Fruit fly (Drosophila melanogaster) whole organism, embryonic: ENCODE results near the gene PK2-R2.
A peak's percentile ranks its signal among the peaks of the same experiment; 100 is the strongest.

ENCODE experiments used
- Bgb ChIP-seq: fragments of 200-800 bp; sonication (Bioruptor generic); IDR thresholded peaks from 2 replicates; pipeline ENCODE4 v1.3.6; 2022; ENCODE audit warnings: missing biosample characterization, missing genetic modification characterization; ENCODE audit not compliant: partially characterized antibody
- Blimp-1 ChIP-seq: fragments of 200-800 bp; sonication (Bioruptor generic); optimal IDR thresholded peaks from 3 replicates; lab custom pipeline; 2018; ENCODE audit warnings: missing biosample characterization, missing genetic modification characterization, mild to moderate bottlenecking, moderate library complexity, missing genetic modification reagents
- CG10565 ChIP-seq: fragments of 200-800 bp; sonication (Bioruptor generic); optimal IDR thresholded peaks from 3 replicates; lab custom pipeline; 2016; ENCODE audit warnings: missing biosample characterization, mild to moderate bottlenecking, missing genetic modification characterization
- CG11456 ChIP-seq: fragments of 200-800 bp; sonication (Bioruptor generic); IDR thresholded peaks from 3 replicates; pipeline ENCODE4 v1.3.6; 2022; ENCODE audit warnings: missing biosample characterization, missing genetic modification characterization
- CG13624 ChIP-seq: fragments of 200-800 bp; sonication (Bioruptor generic); optimal IDR thresholded peaks from 2 replicates; lab custom pipeline; 2016; ENCODE audit warnings: missing biosample characterization, missing genetic modification characterization
- CG14860 ChIP-seq: fragments of 200-800 bp; sonication (Bioruptor generic); IDR thresholded peaks from 3 replicates; pipeline ENCODE4 v1.3.6; 2022; ENCODE audit warnings: missing biosample characterization, missing genetic modification characterization; ENCODE audit not compliant: partially characterized antibody
- CG15696 ChIP-seq: fragments of 200-800 bp; sonication (Bioruptor generic); optimal IDR thresholded peaks from 2 replicates; lab custom pipeline; 2019; ENCODE audit warnings: missing biosample characterization, mild to moderate bottlenecking, missing genetic modification characterization, moderate library complexity
- CG16779 ChIP-seq: fragments of 200-800 bp; sonication (Bioruptor generic); IDR thresholded peaks from 2 replicates; pipeline ENCODE4 v1.3.6; 2022; ENCODE audit warnings: missing biosample characterization, missing genetic modification characterization
- CG17328 ChIP-seq: fragments of 200-800 bp; sonication (Bioruptor generic); IDR thresholded peaks from 2 replicates; pipeline ENCODE4 v1.3.6; 2022; ENCODE audit warnings: missing biosample characterization, missing genetic modification characterization
- CG17612 ChIP-seq: fragments of 200-800 bp; sonication (Bioruptor generic); IDR thresholded peaks from 2 replicates; pipeline ENCODE4 v1.3.6; 2022; ENCODE audit warnings: missing biosample characterization, missing genetic modification characterization
- CG18262 ChIP-seq: fragments of 200-800 bp; optimal IDR thresholded peaks from 3 replicates; lab custom pipeline; 2019; ENCODE audit warnings: missing biosample characterization, mild to moderate bottlenecking, missing genetic modification characterization, moderate library complexity
- CG30020 ChIP-seq: fragments of 200-800 bp; optimal IDR thresholded peaks from 2 replicates; lab custom pipeline; 2019; ENCODE audit warnings: missing biosample characterization, mild to moderate bottlenecking, missing genetic modification characterization, moderate library complexity
- CG32532 ChIP-seq: fragments of 200-800 bp; sonication (Bioruptor generic); IDR thresholded peaks from 2 replicates; pipeline ENCODE4 v1.3.6; 2022; ENCODE audit warnings: missing biosample characterization, missing genetic modification characterization
- CG3281 ChIP-seq: fragments of 200-800 bp; sonication (Bioruptor generic); optimal IDR thresholded peaks from 3 replicates; lab custom pipeline; 2017; ENCODE audit warnings: missing biosample characterization, mild to moderate bottlenecking, missing genetic modification characterization
- CG7987 ChIP-seq: fragments of 200-800 bp; sonication (Bioruptor generic); optimal IDR thresholded peaks from 2 replicates; lab custom pipeline; 2018; ENCODE audit warnings: missing biosample characterization, mild to moderate bottlenecking, missing genetic modification characterization, moderate library complexity
- CG8359 ChIP-seq: fragments of 200-800 bp; sonication (Bioruptor generic); optimal IDR thresholded peaks from 2 replicates; lab custom pipeline; 2017; ENCODE audit warnings: missing biosample characterization, mild to moderate bottlenecking, missing genetic modification characterization, borderline replicate concordance
- Dad ChIP-seq: fragments of 200-800 bp; sonication (Bioruptor generic); optimal IDR thresholded peaks from 3 replicates; lab custom pipeline; 2016; ENCODE audit warnings: missing biosample characterization, missing genetic modification characterization
- Doc3 ChIP-seq: fragments of 200-800 bp; sonication (Bioruptor generic); IDR thresholded peaks from 3 replicates; pipeline ENCODE4 v1.3.6; 2022; ENCODE audit warnings: missing biosample characterization, missing genetic modification characterization; ENCODE audit not compliant: partially characterized antibody
- ERR ChIP-seq: fragments of 200-800 bp; sonication (Bioruptor generic); optimal IDR thresholded peaks from 2 replicates; lab custom pipeline; 2016; ENCODE audit warnings: missing biosample characterization, missing genetic modification characterization
- Gsc ChIP-seq: fragments of 200-800 bp; sonication (Bioruptor generic); IDR thresholded peaks from 2 replicates; pipeline ENCODE4 v1.3.6; 2022; ENCODE audit warnings: missing biosample characterization, missing genetic modification characterization
- Gug ChIP-seq: fragments of 200-800 bp; sonication (Bioruptor generic); IDR thresholded peaks from 4 replicates; pipeline ENCODE4 v1.3.6; 2022; ENCODE audit warnings: missing biosample characterization, missing genetic modification characterization
- Med ChIP-seq: fragments of 200-800 bp; sonication (Bioruptor generic); peaks from one replicate; lab custom pipeline; 2016; ENCODE audit warnings: missing biosample characterization, missing genetic modification characterization, mild to moderate bottlenecking, inconsistent platforms, moderate library complexity
- Mrtf ChIP-seq: fragments of 200-800 bp; sonication (Bioruptor generic); IDR thresholded peaks from 3 replicates; pipeline ENCODE4 v1.3.6; 2022; ENCODE audit warnings: missing biosample characterization, missing genetic modification characterization
- NC2α ChIP-seq: fragments of 200-800 bp; sonication (Bioruptor generic); optimal IDR thresholded peaks from 2 replicates; lab custom pipeline; 2016; ENCODE audit warnings: missing biosample characterization, missing genetic modification characterization
- Poxn ChIP-seq: fragments of 200-800 bp; sonication (Bioruptor generic); IDR thresholded peaks from 2 replicates; pipeline ENCODE4 v1.3.6; 2022; ENCODE audit warnings: missing biosample characterization, missing genetic modification characterization
- Side ChIP-seq: fragments of 200-800 bp; sonication (Bioruptor generic); optimal IDR thresholded peaks from 2 replicates; lab custom pipeline; 2016; ENCODE audit warnings: missing biosample characterization, missing genetic modification characterization
- Sox100B ChIP-seq: fragments of 200-800 bp; sonication (Bioruptor generic); optimal IDR thresholded peaks from 3 replicates; lab custom pipeline; 2018; ENCODE audit warnings: missing biosample characterization, mild to moderate bottlenecking, missing genetic modification characterization
- TFAM ChIP-seq: fragments of 200-800 bp; sonication (Bioruptor generic); optimal IDR thresholded peaks from 2 replicates; lab custom pipeline; 2017; ENCODE audit warnings: missing biosample characterization, missing genetic modification characterization, inconsistent platforms
- btn ChIP-seq: fragments of 200-800 bp; sonication (Bioruptor generic); optimal IDR thresholded peaks from 2 replicates; lab custom pipeline; 2016; ENCODE audit warnings: missing biosample characterization, missing genetic modification characterization
- cato ChIP-seq: fragments of 200-800 bp; sonication (Bioruptor generic); optimal IDR thresholded peaks from 2 replicates; lab custom pipeline; 2016; ENCODE audit warnings: missing biosample characterization, missing genetic modification characterization, borderline replicate concordance
- dmrt99B ChIP-seq: fragments of 200-800 bp; sonication (Bioruptor generic); optimal IDR thresholded peaks from 2 replicates; lab custom pipeline; 2018; ENCODE audit warnings: missing biosample characterization, mild to moderate bottlenecking, missing genetic modification characterization, moderate library complexity
- fd102C ChIP-seq: fragments of 200-800 bp; sonication (Bioruptor generic); optimal IDR thresholded peaks from 2 replicates; lab custom pipeline; 2018; ENCODE audit warnings: missing biosample characterization, mild to moderate bottlenecking, missing genetic modification characterization, moderate library complexity
- gce ChIP-seq: fragments of 200-800 bp; sonication (Bioruptor generic); IDR thresholded peaks from 3 replicates; pipeline ENCODE4 v1.3.6; 2022; ENCODE audit warnings: missing biosample characterization, missing genetic modification characterization
- hb ChIP-seq: fragments of 200-800 bp; sonication (Bioruptor generic); IDR thresholded peaks from 3 replicates; pipeline ENCODE4 v1.3.6; 2022; ENCODE audit warnings: missing biosample characterization, missing genetic modification characterization; ENCODE audit not compliant: partially characterized antibody
- hkb ChIP-seq, 2 experiments: fragments of 200-800 bp in 1 of 2; fragments of >200 bp in 1 of 2; sonication (Bioruptor generic) in 1 of 2; IDR thresholded peaks in 1 of 2; optimal IDR thresholded peaks in 1 of 2; 2 replicates each; pipeline versions ENCODE4 v1.3.6 to Lab custom; 2017 to 2022; ENCODE audit warnings: missing biosample characterization in 1 of 2, missing genetic modification characterization in 1 of 2
- hth ChIP-seq: fragments of >200 bp; optimal IDR thresholded peaks from 2 replicates; lab custom pipeline; 2017; ENCODE audit warnings: inconsistent platforms
- kah ChIP-seq: fragments of 200-800 bp; sonication (Bioruptor generic); optimal IDR thresholded peaks from 2 replicates; lab custom pipeline; 2018; ENCODE audit warnings: missing biosample characterization, mild to moderate bottlenecking, missing genetic modification characterization
- lilli ChIP-seq: fragments of 200-800 bp; sonication (Bioruptor generic); optimal IDR thresholded peaks from 3 replicates; lab custom pipeline; 2016; ENCODE audit warnings: missing biosample characterization, missing genetic modification characterization
- lola ChIP-seq, 3 experiments: fragments of >200 bp in 2 of 3; fragments of 200-800 bp in 1 of 3; sonication (Bioruptor generic) in 1 of 3; optimal IDR thresholded peaks; 2 replicates each; lab custom pipeline; 2017 to 2019; ENCODE audit warnings: missing biosample characterization in 3 of 3, missing genetic modification characterization in 3 of 3, mild to moderate bottlenecking in 1 of 3, moderate library complexity in 1 of 3
- maf-S ChIP-seq: fragments of 200-800 bp; sonication (Bioruptor generic); optimal IDR thresholded peaks from 2 replicates; lab custom pipeline; 2016; ENCODE audit warnings: missing biosample characterization, missing genetic modification characterization
- mam ChIP-seq: fragments of 200-800 bp; sonication (Bioruptor generic); optimal IDR thresholded peaks from 3 replicates; lab custom pipeline; 2016; ENCODE audit warnings: missing biosample characterization, missing genetic modification characterization
- nau ChIP-seq: fragments of 200-800 bp; sonication (Bioruptor generic); optimal IDR thresholded peaks from 3 replicates; lab custom pipeline; 2017; ENCODE audit warnings: missing biosample characterization, mild to moderate bottlenecking, missing genetic modification characterization, missing genetic modification reagents
- org-1 ChIP-seq: fragments of 200-800 bp; sonication (Bioruptor generic); optimal IDR thresholded peaks from 2 replicates; lab custom pipeline; 2017; ENCODE audit warnings: missing biosample characterization, missing genetic modification characterization
- pan ChIP-seq, 4 experiments: fragments of >200 bp in 3 of 4; fragments of 200-800 bp in 1 of 4; sonication (Bioruptor generic) in 1 of 4; optimal IDR thresholded peaks in 3 of 4; IDR thresholded peaks in 1 of 4; 2 replicates each; pipeline versions ENCODE4 v1.3.6 to Lab custom; 2017 to 2022; ENCODE audit warnings: missing biosample characterization in 2 of 4, missing genetic modification characterization in 2 of 4, mixed read lengths in 1 of 4
- pita ChIP-seq: fragments of 200-800 bp; sonication (Bioruptor generic); optimal IDR thresholded peaks from 2 replicates; lab custom pipeline; 2017; ENCODE audit warnings: missing biosample characterization, mild to moderate bottlenecking, missing genetic modification characterization
- sc ChIP-seq, 3 experiments: fragments of >200 bp in 2 of 3; fragments of 200-800 bp in 1 of 3; sonication (Bioruptor generic) in 1 of 3; optimal IDR thresholded peaks; 2 replicates in 2 of 3; 3 replicates in 1 of 3; lab custom pipeline; 2017; ENCODE audit warnings: mild to moderate bottlenecking in 1 of 3, missing biosample characterization in 1 of 3, missing genetic modification characterization in 1 of 3, missing genetic modification reagents in 1 of 3
- stc ChIP-seq: fragments of 200-800 bp; sonication (Bioruptor generic); IDR thresholded peaks from 2 replicates; pipeline ENCODE4 v1.3.6; 2022; ENCODE audit warnings: missing biosample characterization, missing genetic modification characterization
- tio ChIP-seq: fragments of 200-800 bp; sonication (Bioruptor generic); optimal IDR thresholded peaks from 2 replicates; lab custom pipeline; 2017; ENCODE audit warnings: missing biosample characterization, missing genetic modification characterization, inconsistent platforms
- tup ChIP-seq: fragments of 200-800 bp; sonication (Bioruptor generic); optimal IDR thresholded peaks from 2 replicates; lab custom pipeline; 2016; ENCODE audit warnings: missing biosample characterization, mild to moderate bottlenecking, missing genetic modification characterization, moderate library complexity
- vfl ChIP-seq: fragments of 200-800 bp; sonication (Bioruptor generic); optimal IDR thresholded peaks from 2 replicates; lab custom pipeline; 2016; ENCODE audit warnings: missing biosample characterization, missing genetic modification characterization

Gene PK2-R2

DNA sequence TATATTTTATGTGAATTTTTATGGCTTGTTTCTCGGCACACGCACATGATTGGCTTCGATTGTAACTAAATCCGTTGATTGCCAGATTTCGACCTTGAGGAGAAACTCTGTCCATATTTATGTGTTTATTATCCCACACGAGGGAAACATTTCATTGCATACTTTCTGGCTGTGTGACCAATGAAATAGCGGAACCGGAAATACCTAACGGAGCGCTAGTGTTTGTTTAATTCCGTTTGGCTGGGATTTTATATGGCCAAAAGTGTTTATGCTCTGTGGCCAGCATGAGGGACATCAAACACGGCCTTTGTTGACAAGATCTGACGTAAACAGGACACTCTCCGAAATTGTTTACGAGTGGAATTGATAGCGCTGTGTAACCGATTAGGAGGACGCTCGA, 14.1 kb downstream of the PK2-R2 start (continued):
- TF ChIP-seq pan (optimal IDR thresholded peaks at IDR 0.05; lab: Kevin White, UChicago) (no peak), pan (GFP tag; optimal IDR thresholded peaks at IDR 0.05 in 1 of 2, IDR thresholded peaks at IDR 0.05 in 1 of 2) (no peak), Blimp-1 (GFP tag; lab: Kevin White, UChicago) (no peak), dmrt99B (tag; lab: Kevin White, UChicago) (no peak), vfl (GFP tag; lab: Kevin White, UChicago) (no peak), CG11456 (no peak), CG7987 (GFP tag; lab: Kevin White, UChicago) (no peak), Sox100B (GFP tag; lab: Kevin White, UChicago) (no peak), CG17612 (GFP tag; lab: Robert Waterston, UW) (no peak), Gug (GFP tag; lab: Robert Waterston, UW) (no peak), CG30020 (no peak), Med (GFP tag; lab: Kevin White, UChicago) (peak; percentile 92), fd102C (no peak), lola (GFP tag; optimal IDR thresholded peaks at IDR 0.05; lab: Kevin White, UChicago) (no peak), pita (no peak), CG13624 (no peak), stc (GFP tag; lab: Robert Waterston, UW) (peak; percentile 57; the same call in 1 of the 2 replicates), TFAM (GFP tag; lab: Kevin White, UChicago) (no peak), CG32532 (GFP tag; lab: Robert Waterston, UW) (no peak; the same call in 1 of the 2 replicates), CG8359 (GFP tag; lab: Kevin White, UChicago) (no peak), CG3281 (GFP tag; lab: Kevin White, UChicago) (no peak), maf-S (GFP tag; lab: Kevin White, UChicago) (no peak), Dad (GFP tag; lab: Kevin White, UChicago) (no peak), Mrtf (GFP tag; lab: Robert Waterston, UW) (no peak), btn (GFP tag; lab: Kevin White, UChicago) (no peak), ERR (GFP tag; lab: Kevin White, UChicago) (no peak), CG15696 (tag; lab: Kevin White, UChicago) (no peak), Bgb (GFP tag; lab: Robert Waterston, UW) (no peak), Side (GFP tag; lab: Kevin White, UChicago) (no peak), CG18262 (no peak), tup (GFP tag; lab: Kevin White, UChicago) (no peak), org-1 (no peak), Doc3 (no peak), nau (GFP tag; lab: Kevin White, UChicago) (no peak), CG17328 (GFP tag; lab: Robert Waterston, UW) (no peak), hth (lab: Kevin White, UChicago) (no peak), hkb (optimal IDR thresholded peaks at IDR 0.05; lab: Kevin White, UChicago) (no peak), hkb (GFP tag; IDR thresholded peaks at IDR 0.05; lab: Robert Waterston, UW) (no peak), lilli (GFP tag; lab: Kevin White, UChicago) (no peak), cato (no peak), CG16779 (GFP tag; lab: Robert Waterston, UW) (no peak), sc (optimal IDR thresholded peaks at IDR 0.05; lab: Kevin White, UChicago) (no peak), sc (GFP tag; optimal IDR thresholded peaks at IDR 0.05; lab: Kevin White, UChicago) (peak; percentile 27), gce (GFP tag; lab: Robert Waterston, UW) (peak; percentile 69; the same call in 2 of the 3 replicates), mam (GFP tag; lab: Kevin White, UChicago) (no peak), hb (GFP tag; lab: Robert Waterston, UW) (no peak), CG10565 (GFP tag; lab: Kevin White, UChicago) (no peak), NC2α (GFP tag; lab: Kevin White, UChicago) (no peak), kah (GFP tag; lab: Kevin White, UChicago) (no peak), Gsc (GFP tag; lab: Robert Waterston, UW) (no peak), tio (GFP tag; lab: Kevin White, UChicago) (no peak), CG14860 (GFP tag; lab: Robert Waterston, UW) (no peak), Poxn (GFP tag; lab: Robert Waterston, UW) (no peak)
